Fruit fly (Drosophila melanogaster) whole organism, prepupa: Measurements from ENCODE around the gene CG31176.

Experiments used
- CG10631 ChIP-seq: fragments of 200-800 bp; sonication (Bioruptor generic); optimal IDR thresholded peaks from 2 replicates; lab custom pipeline; 2016; ENCODE audit warnings: missing biosample characterization, missing genetic modification characterization
- CG10669 ChIP-seq: fragments of 200-800 bp; sonication (Bioruptor generic); optimal IDR thresholded peaks from 3 replicates; lab custom pipeline; 2018; ENCODE audit warnings: missing biosample characterization, mild to moderate bottlenecking, missing genetic modification characterization, moderate library complexity
- CG11294 ChIP-seq: fragments of 200-800 bp; sonication (Bioruptor generic); IDR thresholded peaks from 2 replicates; pipeline ENCODE4 v1.3.6; 2022; ENCODE audit warnings: missing biosample characterization, missing genetic modification characterization
- CG11762 ChIP-seq: fragments of 200-800 bp; sonication (Bioruptor generic); optimal IDR thresholded peaks from 3 replicates; lab custom pipeline; 2016; ENCODE audit warnings: missing biosample characterization, missing genetic modification characterization; ENCODE audit not compliant: insufficient read depth
- CG11902 ChIP-seq: fragments of 200-800 bp; sonication (Bioruptor generic); optimal IDR thresholded peaks from 3 replicates; lab custom pipeline; 2016; ENCODE audit warnings: missing biosample characterization, missing genetic modification characterization
- CG15336 ChIP-seq: fragments of 200-800 bp; sonication (Bioruptor generic); IDR thresholded peaks from 2 replicates; pipeline ENCODE4 v1.3.6; 2022; ENCODE audit warnings: missing biosample characterization, missing genetic modification characterization
- CG1621 ChIP-seq: fragments of 200-800 bp; sonication (Bioruptor generic); optimal IDR thresholded peaks from 3 replicates; lab custom pipeline; 2018; ENCODE audit warnings: missing biosample characterization, mild to moderate bottlenecking, missing genetic modification characterization
- CG16779 ChIP-seq: fragments of 200-800 bp; sonication (Bioruptor generic); optimal IDR thresholded peaks from 3 replicates; lab custom pipeline; 2017; ENCODE audit warnings: missing biosample characterization, mild to moderate bottlenecking, missing genetic modification characterization
- CG3032 ChIP-seq: fragments of 200-800 bp; optimal IDR thresholded peaks from 2 replicates; lab custom pipeline; 2019; ENCODE audit warnings: missing biosample characterization, mild to moderate bottlenecking, missing genetic modification characterization, moderate library complexity
- CG31627 ChIP-seq: fragments of 200-800 bp; sonication (Bioruptor generic); optimal IDR thresholded peaks from 3 replicates; lab custom pipeline; 2016; ENCODE audit warnings: missing biosample characterization, missing genetic modification characterization
- CG32006 ChIP-seq: fragments of 200-800 bp; sonication (Bioruptor generic); optimal IDR thresholded peaks from 3 replicates; lab custom pipeline; 2017; ENCODE audit warnings: missing biosample characterization, mild to moderate bottlenecking, missing genetic modification characterization
- CG4318 ChIP-seq: fragments of 200-800 bp; sonication (Bioruptor generic); optimal IDR thresholded peaks from 3 replicates; lab custom pipeline; 2017; ENCODE audit warnings: missing biosample characterization, mild to moderate bottlenecking, missing genetic modification characterization
- CG6163 ChIP-seq: fragments of 200-800 bp; sonication (Bioruptor generic); IDR thresholded peaks from 3 replicates; pipeline ENCODE4 v1.3.6; 2022; ENCODE audit warnings: missing biosample characterization, missing genetic modification characterization
- CG6276 ChIP-seq: fragments of 200-800 bp; sonication (Bioruptor generic); optimal IDR thresholded peaks from 2 replicates; lab custom pipeline; 2017; ENCODE audit warnings: missing biosample characterization, mild to moderate bottlenecking, missing genetic modification characterization
- CG6792 ChIP-seq: fragments of 200-800 bp; sonication (Bioruptor generic); optimal IDR thresholded peaks from 3 replicates; lab custom pipeline; 2016; ENCODE audit warnings: missing biosample characterization, missing genetic modification characterization
- CG6808 ChIP-seq: fragments of 200-800 bp; sonication (Bioruptor generic); optimal IDR thresholded peaks from 3 replicates; lab custom pipeline; 2017; ENCODE audit warnings: missing biosample characterization, missing genetic modification characterization, mild to moderate bottlenecking, moderate library complexity, missing genetic modification reagents
- CG6854 ChIP-seq: fragments of 200-800 bp; sonication (Bioruptor generic); optimal IDR thresholded peaks from 2 replicates; lab custom pipeline; 2017; ENCODE audit warnings: missing biosample characterization, mild to moderate bottlenecking, missing genetic modification characterization
- CG7368 ChIP-seq: fragments of 200-800 bp; sonication (Bioruptor generic); optimal IDR thresholded peaks from 3 replicates; lab custom pipeline; 2016; ENCODE audit warnings: missing biosample characterization, missing genetic modification characterization
- CG8119 ChIP-seq: fragments of 200-800 bp; sonication (Bioruptor generic); IDR thresholded peaks from 3 replicates; pipeline ENCODE4 v1.3.6; 2022; ENCODE audit warnings: missing biosample characterization, missing genetic modification characterization
- CG8319 ChIP-seq: fragments of 200-800 bp; sonication (Bioruptor generic); optimal IDR thresholded peaks from 3 replicates; lab custom pipeline; 2016; ENCODE audit warnings: missing biosample characterization, missing genetic modification characterization
- CG8632 ChIP-seq: fragments of 200-800 bp; sonication (Bioruptor generic); optimal IDR thresholded peaks from 3 replicates; lab custom pipeline; 2016; ENCODE audit warnings: missing biosample characterization, missing genetic modification characterization
- Eip75B ChIP-seq: fragments of 200-800 bp; sonication (Bioruptor generic); optimal IDR thresholded peaks from 3 replicates; lab custom pipeline; 2016; ENCODE audit warnings: missing biosample characterization, missing genetic modification characterization
- Eip78C ChIP-seq: fragments of 200-800 bp; sonication (Bioruptor generic); peaks from one replicate; lab custom pipeline; 2016; ENCODE audit warnings: missing biosample characterization, missing genetic modification characterization
- Eip93F ChIP-seq: fragments of 200-800 bp; sonication (Bioruptor generic); optimal IDR thresholded peaks from 2 replicates; lab custom pipeline; 2016; ENCODE audit warnings: missing biosample characterization, mild to moderate bottlenecking, missing genetic modification characterization
- Ets21C ChIP-seq: fragments of 200-800 bp; sonication (Bioruptor generic); optimal IDR thresholded peaks from 3 replicates; lab custom pipeline; 2016; ENCODE audit warnings: missing biosample characterization, missing genetic modification characterization
- Hr38 ChIP-seq: sonication (Bioruptor generic); optimal IDR thresholded peaks from 2 replicates; lab custom pipeline; 2016; ENCODE audit warnings: missing biosample characterization, missing genetic modification characterization
- Hr39 ChIP-seq: fragments of 200-800 bp; sonication (Bioruptor generic); optimal IDR thresholded peaks from 2 replicates; lab custom pipeline; 2016; ENCODE audit warnings: missing biosample characterization, missing genetic modification characterization
- Hr4 ChIP-seq: fragments of 200-800 bp; sonication (Bioruptor generic); optimal IDR thresholded peaks from 3 replicates; lab custom pipeline; 2016; ENCODE audit warnings: missing biosample characterization, missing genetic modification characterization
- Met ChIP-seq: fragments of 200-800 bp; sonication (Bioruptor generic); optimal IDR thresholded peaks from 3 replicates; lab custom pipeline; 2016; ENCODE audit warnings: missing biosample characterization, missing genetic modification characterization
- OdsH ChIP-seq: fragments of 200-800 bp; sonication (Bioruptor generic); optimal IDR thresholded peaks from 3 replicates; lab custom pipeline; 2016; ENCODE audit warnings: missing biosample characterization, missing genetic modification characterization
- Smox ChIP-seq: fragments of 200-800 bp; sonication (Bioruptor generic); optimal IDR thresholded peaks from 3 replicates; lab custom pipeline; 2016; ENCODE audit warnings: missing biosample characterization, missing genetic modification characterization
- Sox102F ChIP-seq: fragments of 200-800 bp; sonication (Bioruptor generic); optimal IDR thresholded peaks from 2 replicates; lab custom pipeline; 2016; ENCODE audit warnings: missing biosample characterization, mild to moderate bottlenecking, missing genetic modification characterization
- Sox14 ChIP-seq: fragments of 200-800 bp; sonication (Bioruptor generic); optimal IDR thresholded peaks from 3 replicates; lab custom pipeline; 2016; ENCODE audit warnings: missing biosample characterization, missing genetic modification characterization
- cyc ChIP-seq: fragments of 200-800 bp; sonication (Bioruptor generic); optimal IDR thresholded peaks from 3 replicates; lab custom pipeline; 2016; ENCODE audit warnings: missing biosample characterization, missing genetic modification characterization
- dsx ChIP-seq: fragments of 200-800 bp; optimal IDR thresholded peaks from 3 replicates; lab custom pipeline; 2019; ENCODE audit warnings: missing biosample characterization, mild to moderate bottlenecking, missing genetic modification characterization, moderate library complexity; ENCODE audit not compliant: poor library complexity, severe bottlenecking
- eg ChIP-seq: fragments of 200-800 bp; sonication (Bioruptor generic); IDR thresholded peaks from 3 replicates; pipeline ENCODE4 v1.3.6; 2022; ENCODE audit warnings: missing biosample characterization, missing genetic modification characterization
- esn ChIP-seq: fragments of 200-800 bp; sonication (Bioruptor generic); optimal IDR thresholded peaks from 2 replicates; lab custom pipeline; 2016; ENCODE audit warnings: missing biosample characterization, mild to moderate bottlenecking, missing genetic modification characterization, moderate library complexity
- fd59A ChIP-seq: fragments of 200-800 bp; sonication (Bioruptor generic); optimal IDR thresholded peaks from 2 replicates; lab custom pipeline; 2017; ENCODE audit warnings: missing biosample characterization, mild to moderate bottlenecking, missing genetic modification characterization, missing genetic modification reagents
- fd85E ChIP-seq: fragments of 200-800 bp; sonication (Bioruptor generic); optimal IDR thresholded peaks from 3 replicates; lab custom pipeline; 2016; ENCODE audit warnings: missing biosample characterization, missing genetic modification characterization
- fkh ChIP-seq: fragments of 200-800 bp; sonication (Bioruptor generic); optimal IDR thresholded peaks from 3 replicates; lab custom pipeline; 2017; ENCODE audit warnings: missing biosample characterization, mild to moderate bottlenecking, missing genetic modification characterization, moderate library complexity
- lz ChIP-seq: fragments of 200-800 bp; sonication (Bioruptor generic); optimal IDR thresholded peaks from 3 replicates; lab custom pipeline; 2016; ENCODE audit warnings: missing biosample characterization, missing genetic modification characterization
- net ChIP-seq: fragments of 200-800 bp; sonication (Bioruptor generic); optimal IDR thresholded peaks from 3 replicates; lab custom pipeline; 2016; ENCODE audit warnings: missing biosample characterization, missing genetic modification characterization
- spab ChIP-seq: fragments of 200-800 bp; sonication (Bioruptor generic); optimal IDR thresholded peaks from 2 replicates; lab custom pipeline; 2017; ENCODE audit warnings: missing biosample characterization, mild to moderate bottlenecking, missing genetic modification characterization, missing genetic modification reagents
- ss ChIP-seq, 2 experiments: fragments of 200-800 bp; sonication (Bioruptor generic); optimal IDR thresholded peaks; 2 replicates in 1 of 2; 3 replicates in 1 of 2; lab custom pipeline; 2017 to 2018; ENCODE audit warnings: mild to moderate bottlenecking in 2 of 2, missing biosample characterization in 2 of 2, missing genetic modification characterization in 2 of 2, moderate library complexity in 1 of 2
- svp ChIP-seq: fragments of 200-800 bp; sonication (Bioruptor generic); peaks from one replicate; lab custom pipeline; 2016; ENCODE audit warnings: missing biosample characterization, missing genetic modification characterization
- topi ChIP-seq: fragments of 200-800 bp; sonication (Bioruptor generic); optimal IDR thresholded peaks from 3 replicates; lab custom pipeline; 2016; ENCODE audit warnings: missing biosample characterization, missing genetic modification characterization

CG31176 gene

DNA sequence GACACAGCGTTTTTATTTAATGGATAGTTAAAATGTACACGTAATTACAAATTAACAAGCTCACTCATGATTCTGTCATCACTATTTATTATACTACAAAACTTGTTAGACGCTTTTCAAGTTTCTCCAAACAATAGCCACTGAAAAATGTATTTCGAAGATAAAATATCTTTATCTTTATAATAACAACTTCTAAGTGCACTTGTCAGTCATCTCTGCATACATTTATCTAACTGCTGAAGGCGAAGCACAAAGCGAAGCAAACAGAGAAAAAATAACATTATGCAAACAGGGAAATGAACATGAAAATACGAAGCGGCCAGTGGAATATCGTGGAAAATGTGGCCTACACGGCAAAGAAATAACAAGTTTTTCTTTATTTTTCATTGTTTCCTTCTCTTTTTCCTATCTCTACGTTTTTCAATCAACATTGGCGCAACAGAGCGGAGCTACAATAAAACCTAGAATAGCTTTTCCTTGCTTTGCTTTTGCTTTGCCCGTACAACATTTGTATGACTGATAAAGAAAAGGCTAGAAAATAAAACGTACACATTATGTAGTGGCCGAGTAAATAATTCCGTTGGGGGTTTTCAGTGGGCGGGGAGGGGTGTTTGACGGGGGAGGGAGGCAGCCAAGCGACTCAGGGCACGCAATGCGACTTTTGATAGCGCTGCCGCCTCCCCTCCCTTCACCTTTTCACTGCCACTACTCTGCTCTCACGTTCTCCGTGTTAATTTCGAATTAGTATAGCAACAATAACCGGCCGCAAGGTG, 89.9 kb downstream of the CG31176 start:
- peak; percentile 10 for TF ChIP-seq CG16779 (tag; lab: Kevin White, UChicago)
- TF ChIP-seq Hr4 (GFP tag; lab: Kevin White, UChicago), result peak; percentile 5
- TF ChIP-seq Sox14 (GFP tag; lab: Kevin White, UChicago), result no peak
- peak; percentile 32 for TF ChIP-seq svp (GFP tag; lab: Kevin White, UChicago)
- TF ChIP-seq eg, result peak; percentile 44; the same call in 1 of the 3 replicates
- peak; percentile 97 for TF ChIP-seq fkh
- TF ChIP-seq CG10669 (GFP tag; lab: Kevin White, UChicago), result no peak
- TF ChIP-seq CG15336 (GFP tag; lab: Robert Waterston, UW), result peak; percentile 48; the same call in 1 of the 2 replicates
- peak; percentile 36; the same call in 1 of the 3 replicates for TF ChIP-seq CG6163 (GFP tag; lab: Robert Waterston, UW)
- peak; percentile 52 for TF ChIP-seq CG6276 (GFP tag; lab: Kevin White, UChicago)
- no peak for TF ChIP-seq CG6808
- no peak for TF ChIP-seq Ets21C (GFP tag; lab: Kevin White, UChicago)
- TF ChIP-seq Smox (GFP tag; lab: Kevin White, UChicago), result no peak
- TF ChIP-seq CG1621 (tag; lab: Kevin White, UChicago), result no peak
- no peak for TF ChIP-seq OdsH
- TF ChIP-seq CG8119 (GFP tag; lab: Robert Waterston, UW), result peak; percentile 47; the same call in 2 of the 3 replicates
- no peak for TF ChIP-seq topi

DNA sequence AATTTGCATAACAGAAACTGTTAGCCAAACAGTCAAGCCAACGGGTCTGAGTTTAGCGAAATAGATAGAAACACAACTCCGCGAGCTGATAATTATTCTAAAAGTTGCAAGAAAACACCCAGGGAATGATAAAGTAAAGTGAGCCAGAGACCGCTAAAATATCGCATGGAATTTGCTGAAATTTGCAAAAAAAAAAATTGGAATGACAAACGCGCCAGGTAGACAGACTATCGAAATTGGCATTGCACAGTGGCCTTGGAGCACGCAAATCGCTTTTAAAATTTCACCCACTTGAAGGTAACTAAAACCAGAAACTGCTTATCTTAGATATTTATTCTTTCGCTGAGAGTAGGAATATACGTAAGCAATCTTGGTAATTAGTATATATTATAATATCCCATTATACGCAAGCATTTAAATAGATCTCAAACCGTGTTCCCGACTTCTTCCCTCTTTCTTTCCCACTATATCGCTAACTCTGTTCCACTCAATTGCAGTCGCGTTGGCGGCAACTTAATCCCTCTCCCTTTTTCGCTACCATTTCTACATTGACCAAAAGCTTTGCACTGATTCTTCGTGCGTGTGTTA, 91.2 kb downstream of the CG31176 start:
- TF ChIP-seq Hr39 (GFP tag; lab: Kevin White, UChicago) (no peak), CG6854 (GFP tag; lab: Kevin White, UChicago) (no peak), dsx (GFP tag; lab: Kevin White, UChicago) (no peak), esn (GFP tag; lab: Kevin White, UChicago) (no peak), CG6792 (GFP tag; lab: Kevin White, UChicago) (no peak), CG7368 (GFP tag; lab: Kevin White, UChicago) (no peak), Eip78C (peak; percentile 77), Ets21C (GFP tag; lab: Kevin White, UChicago) (no peak), fkh (no peak), CG15336 (GFP tag; lab: Robert Waterston, UW) (no peak), CG8119 (GFP tag; lab: Robert Waterston, UW) (no peak), CG11762 (GFP tag; lab: Kevin White, UChicago) (no peak), CG8632 (no peak), Met (GFP tag; lab: Kevin White, UChicago) (peak; percentile 5), CG8319 (GFP tag; lab: Kevin White, UChicago) (no peak), ss (GFP tag; optimal IDR thresholded peaks at IDR 0.05; lab: Kevin White, UChicago) (no peak), CG32006 (GFP tag; lab: Kevin White, UChicago) (no peak), CG11902 (GFP tag; lab: Kevin White, UChicago) (no peak), Eip93F (GFP tag; lab: Kevin White, UChicago) (no peak), CG6808 (no peak), net (GFP tag; lab: Kevin White, UChicago) (no peak), Hr38 (GFP tag; lab: Kevin White, UChicago) (no peak), fd85E (GFP tag; lab: Kevin White, UChicago) (no peak), lz (GFP tag; lab: Kevin White, UChicago) (no peak), Sox14 (GFP tag; lab: Kevin White, UChicago) (no peak), CG4318 (GFP tag; lab: Kevin White, UChicago) (no peak), CG3032 (tag; lab: Kevin White, UChicago) (no peak), CG11294 (no peak), CG6163 (GFP tag; lab: Robert Waterston, UW) (0 out of 3 replicates have a peak, but pooled peaks have one; percentile 15), Eip75B (GFP tag; lab: Kevin White, UChicago) (no peak), CG1621 (tag; lab: Kevin White, UChicago) (no peak), fd59A (GFP tag; lab: Kevin White, UChicago) (no peak), CG31627 (GFP tag; lab: Kevin White, UChicago) (no peak), CG6276 (GFP tag; lab: Kevin White, UChicago) (peak; percentile 4), spab (GFP tag; lab: Kevin White, UChicago) (no peak), CG10631 (GFP tag; lab: Kevin White, UChicago) (no peak), OdsH (peak; percentile 6), eg (0 out of 3 replicates have a peak, but pooled peaks have one; percentile 15), Sox102F (GFP tag; lab: Kevin White, UChicago) (no peak), cyc (GFP tag; lab: Kevin White, UChicago) (no peak)
